Worm (Caenorhabditis elegans) whole organism, midembryonic: ENCODE data around the gene cutl-29.

ENCODE experiments used
- T22C8.4 ChIP-seq: fragments of 200-800 bp; sonication (Bioruptor generic); IDR thresholded peaks from 2 replicates; pipeline ENCODE4 v1.3.6; 2022; ENCODE audit warnings: missing genetic modification characterization, missing compliant biosample characterization
- cog-1 ChIP-seq: sonication (generic microtip); optimal IDR thresholded peaks from 2 replicates; lab custom pipeline; 2016; ENCODE audit warnings: missing genetic modification characterization, missing compliant biosample characterization
- flt-1 ChIP-seq: fragments of 200-800 bp; sonication (Bioruptor generic); IDR thresholded peaks from 2 replicates; pipeline ENCODE4 v1.3.6; 2022; ENCODE audit warnings: missing genetic modification characterization, missing compliant biosample characterization
- klf-2 ChIP-seq: fragments of 200-800 bp; sonication (Bioruptor generic); conservative IDR thresholded peaks from 2 replicates; pipeline ENCODE4 v1.3.6; 2022; ENCODE audit warnings: missing genetic modification reagents, missing genetic modification characterization, missing compliant biosample characterization
- med-1 ChIP-seq: sonication (generic microtip); optimal IDR thresholded peaks from 2 replicates; lab custom pipeline; 2017; ENCODE audit warnings: missing genetic modification characterization, mild to moderate bottlenecking, missing compliant biosample characterization, antibody characterized with exemption, missing genetic modification reagents; ENCODE audit not compliant: insufficient read depth
- ref-1 ChIP-seq: fragments of 200-800 bp; sonication (Bioruptor generic); conservative IDR thresholded peaks from 2 replicates; pipeline ENCODE4 v1.3.6; 2022; ENCODE audit warnings: missing genetic modification reagents, missing genetic modification characterization, missing compliant biosample characterization
- tab-1 ChIP-seq: fragments of 200-800 bp; sonication (Bioruptor generic); IDR thresholded peaks from 2 replicates; pipeline ENCODE4 v1.3.6; 2022; ENCODE audit warnings: missing genetic modification characterization, missing compliant biosample characterization
- ztf-23 ChIP-seq: fragments of 200-800 bp; sonication (Bioruptor generic); IDR thresholded peaks from 2 replicates; pipeline ENCODE4 v1.3.6; 2022; ENCODE audit warnings: missing genetic modification reagents, missing genetic modification characterization, missing compliant biosample characterization
- ztf-29 ChIP-seq: fragments of 200-800 bp; sonication (Bioruptor generic); IDR thresholded peaks from 2 replicates; pipeline ENCODE4 v1.3.6; 2022; ENCODE audit warnings: missing genetic modification reagents, missing genetic modification characterization, missing compliant biosample characterization

Gene cutl-29

DNA sequence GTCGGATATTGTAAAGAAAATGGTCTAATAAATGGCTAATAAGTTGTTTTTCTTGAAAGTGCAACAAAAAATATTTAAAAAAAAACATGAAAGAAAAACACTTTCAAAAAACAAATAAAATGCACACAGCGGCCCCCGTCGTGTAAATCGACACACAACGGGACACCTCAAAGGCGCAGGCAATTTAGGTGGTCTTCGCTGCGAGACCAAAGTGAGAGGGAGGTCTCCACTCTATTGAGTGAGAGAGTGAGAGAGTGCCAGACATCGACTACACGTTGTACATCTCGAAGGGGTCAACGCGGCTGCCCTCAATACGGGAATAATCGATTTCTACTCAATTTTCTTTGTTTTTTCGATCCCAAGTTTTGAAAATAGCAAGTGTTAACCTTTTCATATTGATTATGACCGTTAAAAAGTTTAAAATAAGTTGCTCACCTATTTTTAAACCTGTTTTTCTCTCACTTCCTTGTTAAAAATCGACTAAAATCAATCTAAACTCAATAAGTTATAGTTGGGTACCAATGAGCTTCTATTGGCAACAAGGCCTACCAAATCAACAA is 16.0 kb upstream of the cutl-29 start, which contains the start of gene sec-16A.2:
Gene sec-16A.2, plus strand, starts transcription at position 510 of the 560 bp plus-strand sequence.
- TF ChIP-seq cog-1 (tag; lab: Kevin White, UChicago) (peak; percentile 84), flt-1 (GFP tag; lab: Robert Waterston, UW) (peak; percentile 74; the same call in 1 of the 2 replicates), ztf-29 (GFP tag; lab: Robert Waterston, UW) (no peak)

DNA sequence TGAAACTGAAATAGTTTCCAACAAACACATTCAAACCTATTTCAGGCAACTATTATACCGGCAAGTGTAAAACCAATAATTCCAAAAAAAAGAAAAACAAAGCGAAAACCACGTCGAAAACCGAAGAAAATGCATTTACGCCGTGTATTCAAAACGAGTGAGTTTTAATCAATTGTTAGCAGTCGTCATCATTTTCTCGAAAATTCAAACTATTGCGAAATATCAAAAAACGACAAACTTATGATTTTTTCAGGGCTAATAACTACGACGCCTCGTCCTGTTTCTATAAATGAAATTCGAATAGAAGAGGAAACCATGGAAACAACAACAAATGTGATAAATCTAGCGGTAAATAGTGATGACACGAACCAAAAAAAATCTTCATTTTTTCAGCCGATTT is 15.3 kb upstream of the cutl-29 start:
- TF ChIP-seq ref-1 (no peak), T22C8.4 (GFP tag; lab: Robert Waterston, UW) (no peak), klf-2 (no peak), flt-1 (GFP tag; lab: Robert Waterston, UW) (no peak), ztf-29 (GFP tag; lab: Robert Waterston, UW) (no peak), cog-1 (tag; lab: Kevin White, UChicago) (no peak), med-1 (no peak), ztf-23 (GFP tag; lab: Robert Waterston, UW) (no peak), tab-1 (no peak)

DNA sequence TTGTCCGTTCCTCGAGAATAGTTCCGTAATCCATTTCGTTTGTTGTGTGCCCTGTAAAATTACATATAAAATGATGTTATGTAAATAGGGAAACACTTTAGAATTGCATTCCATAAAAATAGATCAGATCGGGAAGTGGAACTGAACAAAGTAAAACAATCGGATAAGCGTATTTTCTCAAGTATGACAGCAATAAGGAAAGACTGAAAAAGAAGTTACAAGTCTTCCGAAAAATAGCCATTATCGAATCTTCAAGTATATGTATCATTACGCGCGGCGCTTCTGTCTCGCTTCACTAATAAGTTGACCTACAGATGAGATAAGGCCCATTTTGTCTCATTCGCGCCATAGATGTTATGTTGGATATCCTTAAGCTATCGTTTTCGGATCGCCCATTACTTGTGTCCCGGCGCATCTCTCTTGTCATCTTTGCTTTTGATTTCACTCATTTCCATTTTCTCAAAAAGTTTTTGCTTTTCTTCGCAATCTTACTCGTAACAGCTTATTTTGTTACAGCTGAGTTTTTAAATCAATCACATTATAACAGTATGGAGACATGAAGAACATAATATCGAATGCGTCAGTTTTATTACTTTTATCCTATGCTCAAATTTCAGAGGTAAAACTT is 14.5 kb upstream of the cutl-29 start, which contains the start of the genes fis-2 and F13B9.2:
Gene fis-2, minus strand, starts transcription at position 51 of the 628 bp plus-strand sequence.
Gene F13B9.2, plus strand, starts transcription at position 515 of the 628 bp plus-strand sequence.
- TF ChIP-seq klf-2 (no peak), flt-1 (GFP tag; lab: Robert Waterston, UW) (no peak), med-1 (no peak), ztf-29 (GFP tag; lab: Robert Waterston, UW) (no peak), tab-1 (no peak)

DNA sequence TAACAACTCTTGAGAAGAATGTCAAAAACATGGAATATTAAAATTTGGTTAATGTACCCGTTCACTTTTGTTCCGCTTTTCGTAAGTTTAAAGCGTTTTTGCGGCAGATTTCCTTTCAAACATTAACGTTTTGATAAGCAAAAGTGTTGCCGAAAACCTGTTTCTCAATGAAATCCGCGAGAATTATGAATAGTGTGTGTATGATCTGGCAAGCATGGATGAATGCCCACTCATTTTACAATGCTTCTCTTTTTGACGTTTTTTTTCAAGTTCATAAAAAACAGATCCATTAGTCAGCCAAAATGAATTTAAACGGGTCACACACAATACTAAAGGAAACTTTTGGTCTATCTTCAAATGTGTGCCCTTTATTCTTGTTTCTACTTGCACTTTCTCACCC is 13.2 kb upstream of the cutl-29 start:
- TF ChIP-seq tab-1, result no peak
- no peak for TF ChIP-seq ztf-23 (GFP tag; lab: Robert Waterston, UW)
- TF ChIP-seq flt-1 (GFP tag; lab: Robert Waterston, UW), result no peak
- no peak for TF ChIP-seq ref-1
- no peak for TF ChIP-seq klf-2
- no peak for TF ChIP-seq T22C8.4 (GFP tag; lab: Robert Waterston, UW)
- TF ChIP-seq cog-1 (tag; lab: Kevin White, UChicago), result no peak
- no peak for TF ChIP-seq ztf-29 (GFP tag; lab: Robert Waterston, UW)
- no peak for TF ChIP-seq med-1

DNA sequence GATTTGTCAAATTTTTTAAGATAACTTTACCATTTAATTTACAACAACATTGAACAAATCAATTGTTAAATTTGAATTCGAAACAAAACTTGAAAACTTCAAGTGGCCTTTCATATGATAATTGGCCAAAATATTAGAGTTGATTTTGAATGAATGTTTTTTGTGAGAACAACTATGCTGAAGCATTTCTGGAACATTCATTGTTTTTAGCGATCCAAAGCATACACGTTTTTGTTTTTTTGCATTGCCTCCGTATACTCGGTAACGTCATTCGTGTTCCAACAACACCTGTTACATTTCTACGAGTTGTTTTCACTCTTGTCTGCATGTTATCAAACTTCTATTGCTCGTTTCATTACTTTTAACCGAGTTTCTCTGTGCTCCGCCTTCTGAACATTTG is 6.2 kb upstream of the cutl-29 start:
- TF ChIP-seq flt-1 (GFP tag; lab: Robert Waterston, UW) (no peak), med-1 (no peak), ztf-29 (GFP tag; lab: Robert Waterston, UW) (no peak), ref-1 (no peak), cog-1 (tag; lab: Kevin White, UChicago) (no peak), klf-2 (no peak), ztf-23 (GFP tag; lab: Robert Waterston, UW) (no peak), tab-1 (no peak), T22C8.4 (GFP tag; lab: Robert Waterston, UW) (no peak)

DNA sequence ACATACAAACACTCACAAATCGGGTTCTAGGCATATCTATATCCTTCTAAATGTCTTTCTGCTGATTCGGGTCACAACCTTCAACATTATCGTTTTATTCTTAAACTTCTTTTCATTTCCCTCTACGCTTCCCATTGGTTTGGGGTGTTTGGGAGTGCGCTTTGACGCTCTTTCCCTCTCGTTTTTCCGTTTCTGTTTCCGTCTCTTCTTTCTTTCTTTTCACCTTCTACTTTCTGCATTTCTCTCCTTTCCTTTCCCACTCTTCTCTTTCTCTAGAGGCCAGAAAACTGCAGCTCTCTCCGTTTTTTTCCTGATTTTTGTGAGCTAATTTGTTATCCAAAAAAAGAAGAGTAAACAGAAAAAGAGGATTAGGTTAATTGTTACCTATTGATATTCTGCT is 5.5 kb upstream of the cutl-29 start:
- TF ChIP-seq ztf-29 (GFP tag; lab: Robert Waterston, UW), result no peak
- no peak for TF ChIP-seq T22C8.4 (GFP tag; lab: Robert Waterston, UW)
- TF ChIP-seq ref-1, result no peak
- no peak for TF ChIP-seq cog-1 (tag; lab: Kevin White, UChicago)
- no peak for TF ChIP-seq tab-1
- no peak for TF ChIP-seq med-1
- no peak for TF ChIP-seq flt-1 (GFP tag; lab: Robert Waterston, UW)
- TF ChIP-seq ztf-23 (GFP tag; lab: Robert Waterston, UW), result no peak

DNA sequence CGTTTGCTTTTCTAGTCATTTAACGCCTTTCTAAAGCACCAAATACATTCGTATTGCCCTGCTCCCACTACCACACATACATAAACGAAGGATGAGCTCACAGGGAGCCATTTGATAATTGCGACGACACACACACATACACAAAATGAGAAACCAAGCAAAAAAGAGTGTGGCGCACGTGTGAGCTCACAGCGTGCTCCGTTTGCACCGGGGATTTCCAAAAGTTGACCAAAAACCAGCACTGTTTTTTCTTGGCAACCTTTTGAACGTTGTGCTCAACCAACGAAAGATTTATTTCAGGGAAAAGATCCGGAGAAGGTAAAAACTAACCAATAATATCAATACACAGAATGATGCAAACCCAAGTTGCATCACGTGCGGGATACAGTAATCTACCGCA is 4.0 kb upstream of the cutl-29 start, which contains the start of gene ksr-1:
Gene ksr-1, plus strand, starts transcription at position 301 of the 400 bp plus-strand sequence.
- no peak for TF ChIP-seq klf-2
- no peak for TF ChIP-seq ztf-23 (GFP tag; lab: Robert Waterston, UW)
- no peak for TF ChIP-seq ztf-29 (GFP tag; lab: Robert Waterston, UW)
- no peak for TF ChIP-seq cog-1 (tag; lab: Kevin White, UChicago)
- TF ChIP-seq med-1, result no peak
- no peak for TF ChIP-seq ref-1
- no peak for TF ChIP-seq T22C8.4 (GFP tag; lab: Robert Waterston, UW)
- TF ChIP-seq flt-1 (GFP tag; lab: Robert Waterston, UW), result no peak
- TF ChIP-seq tab-1, result no peak

DNA sequence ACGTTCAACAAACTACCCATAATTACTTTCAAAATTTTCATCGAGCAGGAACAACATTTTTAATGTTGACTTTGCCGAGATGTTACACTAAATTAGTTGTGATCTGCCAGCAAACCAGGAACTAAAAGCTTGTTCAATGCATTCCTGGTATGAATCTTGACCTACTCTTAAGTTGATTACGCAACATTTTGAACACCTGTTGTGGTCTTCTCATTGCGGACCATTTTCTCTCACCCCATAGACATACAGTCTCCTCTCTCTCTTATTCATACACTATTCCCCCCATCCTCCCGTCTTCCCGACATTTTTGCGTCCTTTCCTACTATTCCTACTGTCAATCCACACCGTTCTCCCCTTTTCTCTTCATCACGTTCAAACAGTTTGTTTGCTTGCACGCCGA is 2.7 kb upstream of the cutl-29 start:
- TF ChIP-seq ref-1 (no peak), T22C8.4 (GFP tag; lab: Robert Waterston, UW) (no peak), tab-1 (no peak), ztf-23 (GFP tag; lab: Robert Waterston, UW) (no peak), flt-1 (GFP tag; lab: Robert Waterston, UW) (no peak), ztf-29 (GFP tag; lab: Robert Waterston, UW) (no peak), med-1 (no peak), cog-1 (tag; lab: Kevin White, UChicago) (no peak), klf-2 (no peak)

DNA sequence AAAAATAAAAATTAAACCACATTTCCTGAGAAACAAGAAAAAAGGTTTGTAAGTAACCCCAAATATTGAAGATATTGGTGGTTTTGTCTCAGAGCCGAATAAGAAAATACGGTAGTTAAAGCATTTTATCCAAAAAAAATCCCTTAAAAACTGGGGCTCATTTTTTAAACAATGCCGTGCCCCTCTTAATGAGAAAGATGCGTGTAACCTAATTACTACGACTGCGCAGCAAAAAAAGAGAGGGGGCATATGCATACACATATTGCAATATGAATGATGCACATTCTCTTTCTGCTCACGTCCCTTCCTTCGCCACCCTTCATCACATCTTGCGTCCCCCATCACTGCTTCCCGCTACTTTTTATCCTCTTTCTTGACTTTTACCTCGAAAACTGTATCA is 2.7 kb downstream of the cutl-29 start:
- no peak for TF ChIP-seq ztf-29 (GFP tag; lab: Robert Waterston, UW)
- TF ChIP-seq klf-2, result no peak
- no peak for TF ChIP-seq ref-1
- no peak for TF ChIP-seq cog-1 (tag; lab: Kevin White, UChicago)
- TF ChIP-seq ztf-23 (GFP tag; lab: Robert Waterston, UW), result no peak
- TF ChIP-seq med-1, result no peak
- TF ChIP-seq tab-1, result no peak
- no peak for TF ChIP-seq T22C8.4 (GFP tag; lab: Robert Waterston, UW)
- TF ChIP-seq flt-1 (GFP tag; lab: Robert Waterston, UW), result no peak

DNA sequence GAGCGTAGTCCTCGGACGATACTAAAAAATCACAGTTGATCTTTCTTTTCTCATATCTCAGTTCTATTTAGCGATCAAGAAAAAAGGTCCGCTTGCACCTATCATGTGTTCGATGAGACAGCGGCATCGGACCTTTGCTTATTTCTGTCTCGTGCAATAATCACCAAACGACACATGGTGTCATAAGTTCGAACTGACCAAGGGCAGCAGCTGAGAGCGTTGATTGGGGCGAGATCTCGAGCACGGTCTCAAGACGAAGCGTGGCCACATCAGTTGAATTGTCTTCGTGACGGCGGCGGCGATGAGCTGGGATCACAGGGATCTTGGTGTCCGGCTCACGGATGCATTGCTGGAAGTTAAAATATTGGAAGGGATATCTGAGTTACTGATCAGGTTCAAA is 8.1 kb downstream of the cutl-29 start:
- TF ChIP-seq ztf-29 (GFP tag; lab: Robert Waterston, UW) (no peak), ref-1 (no peak), klf-2 (no peak), ztf-23 (GFP tag; lab: Robert Waterston, UW) (no peak), cog-1 (tag; lab: Kevin White, UChicago) (no peak), med-1 (no peak), tab-1 (no peak), T22C8.4 (GFP tag; lab: Robert Waterston, UW) (no peak), flt-1 (GFP tag; lab: Robert Waterston, UW) (no peak)
